Fruit fly (Drosophila melanogaster): ENCODE data around the gene Fum4.

The Fum4 gene

dm6 chr2L:10203933-10204509, 12.7 kb upstream of the Fum4 start, which contains the start of gene CG34159 (continued):
- TF ChIP-seq CG6254 (GFP tag; optimal IDR thresholded peaks at IDR 0.05) (no peak), scrt (GFP tag; optimal IDR thresholded peaks at IDR 0.05) (no peak), CG15514 (GFP tag; optimal IDR thresholded peaks at IDR 0.05) (no peak), Opbp (GFP tag; IDR thresholded peaks at IDR 0.05; ENCODE audit: partially characterized antibody) (no peak), CG30403 (GFP tag; optimal IDR thresholded peaks at IDR 0.05) (no peak), CG7745 (tag; optimal IDR thresholded peaks at IDR 0.05) (no peak), amos (GFP tag; IDR thresholded peaks at IDR 0.05; ENCODE audit: partially characterized antibody) (no peak), CG1529 (GFP tag; optimal IDR thresholded peaks at IDR 0.05) (no peak), cwo (GFP tag; optimal IDR thresholded peaks at IDR 0.05) (no peak), lola (GFP tag; optimal IDR thresholded peaks at IDR 0.05) (no peak), mam (GFP tag; optimal IDR thresholded peaks at IDR 0.05) (no peak), oc (tag; optimal IDR thresholded peaks at IDR 0.05) (no peak), wdn (GFP tag; IDR thresholded peaks at IDR 0.05) (no peak), sd (tag; optimal IDR thresholded peaks at IDR 0.05) (no peak), ci (GFP tag; IDR thresholded peaks at IDR 0.05) (no peak), CG18476 (GFP tag; optimal IDR thresholded peaks at IDR 0.05) (no peak), trem (tag; optimal IDR thresholded peaks at IDR 0.05) (peak; percentile 50), NFAT (GFP tag; IDR thresholded peaks at IDR 0.05) (no peak), disco-r (GFP tag; optimal IDR thresholded peaks at IDR 0.05) (no peak), HLH4C (GFP tag; IDR thresholded peaks at IDR 0.05; ENCODE audit: partially characterized antibody) (no peak), CG3995 (GFP tag; optimal IDR thresholded peaks at IDR 0.05) (peak; percentile 40), CG9797 (GFP tag; optimal IDR thresholded peaks at IDR 0.05) (peak; percentile 65), Side (GFP tag; optimal IDR thresholded peaks at IDR 0.05) (no peak), fru (optimal IDR thresholded peaks at IDR 0.05) (no peak), mirr (GFP tag; optimal IDR thresholded peaks at IDR 0.05) (no peak), phol (tag; optimal IDR thresholded peaks at IDR 0.05) (no peak), pzg (GFP tag; optimal IDR thresholded peaks at IDR 0.05) (peak; percentile 55), Ets97D (GFP tag; optimal IDR thresholded peaks at IDR 0.05) (peak; percentile 7), CG4617 (GFP tag; optimal IDR thresholded peaks at IDR 0.05; ENCODE audit: borderline replicate concordance) (peak; percentile 90), cg (GFP tag; optimal IDR thresholded peaks at IDR 0.05) (peak; percentile 81), Dp (GFP tag; optimal IDR thresholded peaks at IDR 0.05) (peak; percentile 64), CG34422 (GFP tag; IDR thresholded peaks at IDR 0.05) (peak; percentile 56; the same call in 1 of the 3 replicates), kni (GFP tag; optimal IDR thresholded peaks at IDR 0.05) (no peak), CG30020 (tag; optimal IDR thresholded peaks at IDR 0.05) (peak; percentile 64), TFAM (GFP tag; optimal IDR thresholded peaks at IDR 0.05) (no peak), CG8924 (tag; optimal IDR thresholded peaks at IDR 0.05) (peak; percentile 33), Dll (GFP tag; IDR thresholded peaks at IDR 0.05; ENCODE audit: partially characterized antibody) (peak; percentile 21; the same call in 1 of the 4 replicates), lbe (GFP tag; optimal IDR thresholded peaks at IDR 0.05) (peak; percentile 43), Fer1 (GFP tag; optimal IDR thresholded peaks at IDR 0.05) (peak; percentile 38)

dm6 chr2L:10201743-10202142, 10.4 kb upstream of the Fum4 start:
- TF ChIP-seq CG7357 (GFP tag; IDR thresholded peaks at IDR 0.05) (0 out of 3 replicates have a peak, but pooled peaks have one; percentile 11), CG2712 (tag; optimal IDR thresholded peaks at IDR 0.05) (no peak), CG14441 (GFP tag; IDR thresholded peaks at IDR 0.05) (0 out of 2 replicates have a peak, but pooled peaks have one; percentile 10), ci (GFP tag; IDR thresholded peaks at IDR 0.05) (peak; percentile 13; the same call in 1 of the 3 replicates), Med (GFP tag) (peak; percentile 62), nerfin-2 (GFP tag; IDR thresholded peaks at IDR 0.05; ENCODE audit: partially characterized antibody) (0 out of 2 replicates have a peak, but pooled peaks have one; percentile 35), CG16813 (GFP tag; IDR thresholded peaks at IDR 0.05; ENCODE audit: partially characterized antibody) (0 out of 3 replicates have a peak, but pooled peaks have one; percentile 9), hb (GFP tag; IDR thresholded peaks at IDR 0.05; ENCODE audit: partially characterized antibody) (0 out of 3 replicates have a peak, but pooled peaks have one; percentile 19), CG17612 (GFP tag; IDR thresholded peaks at IDR 0.05) (peak; percentile 45; the same call in 1 of the 2 replicates), prd (optimal IDR thresholded peaks at IDR 0.05) (no peak), prd (GFP tag; IDR thresholded peaks at IDR 0.05) (no peak), Spps (tag; optimal IDR thresholded peaks at IDR 0.05) (no peak), CG11456 (GFP tag; IDR thresholded peaks at IDR 0.05) (peak; percentile 69; the same call in 1 of the 3 replicates)

All from whole organism, embryonic.